Worm (Caenorhabditis elegans): Measurements from ENCODE around the gene col-157.
"Not testable (repeated sequence)": the region's sequence is repeated elsewhere in the genome, so short reads cannot be mapped to it uniquely, and the experiment has no call there.

Gene col-157

ce11 chrV:11470210-11470713 lies 13.6 kb upstream of the col-157 start, which contains the start of gene aat-6:
Gene aat-6, minus strand, starts transcription at chrV:11470663.
- TF ChIP-seq hmg-20 (GFP tag; IDR thresholded peaks at IDR 0.05), result no peak
- no peak for TF ChIP-seq Y95B8A.8 (GFP tag; IDR thresholded peaks at IDR 0.05)
- no peak for TF ChIP-seq sdz-38 (tag; optimal IDR thresholded peaks at IDR 0.05)
- TF ChIP-seq ceh-58 (GFP tag; IDR thresholded peaks at IDR 0.05), result no peak
- TF ChIP-seq snpc-1.3 (tag; optimal IDR thresholded peaks at IDR 0.05; ENCODE audit: insufficient read depth), result no peak
- peak; percentile 92 for TF ChIP-seq nhr-80 (tag; optimal IDR thresholded peaks at IDR 0.05)
- no peak for TF ChIP-seq cebp-2 (GFP tag; IDR thresholded peaks at IDR 0.05)
- no peak for TF ChIP-seq ceh-40 (GFP tag; IDR thresholded peaks at IDR 0.05)
- TF ChIP-seq let-607 (tag; optimal IDR thresholded peaks at IDR 0.05), result peak in 1 of 2 experiments; percentile 23
- no peak for TF ChIP-seq atf-7 (tag; optimal IDR thresholded peaks at IDR 0.05)
- TF ChIP-seq ets-4 (GFP tag; optimal IDR thresholded peaks at IDR 0.05), result peak; percentile 38
- no peak for TF ChIP-seq F57A8.1 (GFP tag; optimal IDR thresholded peaks at IDR 0.05)

- no peak for TF ChIP-seq ceh-40 (GFP tag; IDR thresholded peaks at IDR 0.05)
- TF ChIP-seq let-607 (tag; optimal IDR thresholded peaks at IDR 0.05), result no peak
- TF ChIP-seq B0035.1 (tag; optimal IDR thresholded peaks at IDR 0.05), result no peak
- no peak for TF ChIP-seq cebp-1 (GFP tag; IDR thresholded peaks at IDR 0.05)
- TF ChIP-seq cebp-1 (tag; optimal IDR thresholded peaks at IDR 0.05), result no peak
- TF ChIP-seq ceh-100 (GFP tag; IDR thresholded peaks at IDR 0.05), result no peak
- TF ChIP-seq sdz-38 (tag; optimal IDR thresholded peaks at IDR 0.05), result no peak
- no peak for TF ChIP-seq rpc-1 (optimal IDR thresholded peaks at IDR 0.05)
- no peak for TF ChIP-seq rpc-1 (tag; optimal IDR thresholded peaks at IDR 0.05)
- no peak for TF ChIP-seq Y56A3A.18 (GFP tag; IDR thresholded peaks at IDR 0.05)
- TF ChIP-seq pha-4 (tag; optimal IDR thresholded peaks at IDR 0.05), result no peak
- no peak for TF ChIP-seq K12H6.12 (tag; optimal IDR thresholded peaks at IDR 0.05)
- no peak for TF ChIP-seq tbp1 (GFP tag; optimal IDR thresholded peaks at IDR 0.05)
- no peak for TF ChIP-seq F23B12.7 (tag; optimal IDR thresholded peaks at IDR 0.05; ENCODE audit: insufficient read depth)
- TF ChIP-seq unc-130 (GFP tag; optimal IDR thresholded peaks at IDR 0.05), result no peak
- no peak for TF ChIP-seq sptf-2 (GFP tag; optimal IDR thresholded peaks at IDR 0.05)
- TF ChIP-seq B0336.3 (GFP tag; IDR thresholded peaks at IDR 0.05), result no peak
- no peak for TF ChIP-seq Y79H2A.3 (GFP tag; conservative IDR thresholded peaks at IDR 0.05)
- TF ChIP-seq ceh-91 (GFP tag; IDR thresholded peaks at IDR 0.05), result no peak
Measured at ce11 chrV:11472209-11472608, 11.6 kb upstream of the col-157 start, which contains the start of the genes nas-20 and nas-21. Gene nas-20, minus strand, starts transcription at chrV:11472309. Gene nas-21, plus strand, starts transcription at chrV:11472564.

ce11 chrV:11474399-11474798 lies 9.4 kb upstream of the col-157 start, which contains the start of gene nas-22:
Gene nas-22, plus strand, starts transcription at chrV:11474699.
- TF ChIP-seq ztf-6 (GFP tag; IDR thresholded peaks at IDR 0.05) (no peak), pha-4 (tag; optimal IDR thresholded peaks at IDR 0.05) (no peak), lag-1 (GFP tag; IDR thresholded peaks at IDR 0.05) (no peak)

DNA sequence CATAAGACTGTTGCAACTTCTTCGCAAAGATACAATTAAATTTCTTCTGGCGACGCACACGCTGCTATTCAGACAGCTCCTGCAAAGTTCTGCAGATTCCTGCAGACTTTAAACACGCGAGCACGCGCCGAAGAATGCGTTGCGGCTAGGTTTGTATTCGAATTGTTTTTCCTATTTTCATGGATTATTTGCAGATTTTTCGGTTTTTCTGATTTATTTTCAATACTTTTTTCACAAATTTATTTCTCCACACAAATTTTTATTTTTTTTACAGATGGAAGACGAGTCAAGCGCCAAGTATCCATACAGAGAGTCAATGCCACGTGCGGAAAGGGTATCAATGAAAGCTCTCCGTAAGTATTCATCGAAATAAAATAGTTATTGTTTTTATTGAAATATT lies 8.2 kb upstream of the col-157 start, which contains the start of gene T11F9.7:
Gene T11F9.7, plus strand, starts transcription at position 301 of the 400 bp plus-strand sequence.
- TF ChIP-seq zim-3 (tag; optimal IDR thresholded peaks at IDR 0.05); ceh-27 (GFP tag; optimal IDR thresholded peaks at IDR 0.05); mes-4 (tag; optimal IDR thresholded peaks at IDR 0.05): not testable (repeated sequence)

All from whole organism, young adult.